Worm (Caenorhabditis elegans) whole organism, L3 larva: Measurements from ENCODE around the gene ZK105.8.

Experiments used
- aly-2 ChIP-seq: fragments of 150-350 bp; optimal IDR thresholded peaks from 2 replicates; lab custom pipeline; 2014; ENCODE audit warnings: missing biosample characterization, missing genetic modification characterization
- ama-1 ChIP-seq: fragments of 150-350 bp; optimal IDR thresholded peaks from 2 replicates; lab custom pipeline; 2018
- elt-1 ChIP-seq: fragments of 150-350 bp; optimal IDR thresholded peaks from 2 replicates; lab custom pipeline; 2014; ENCODE audit warnings: missing biosample characterization, missing genetic modification characterization
- fos-1 ChIP-seq: fragments of 150-350 bp; optimal IDR thresholded peaks from 2 replicates; lab custom pipeline; 2014; ENCODE audit warnings: missing biosample characterization, missing genetic modification characterization
- nhr-76 ChIP-seq: fragments of 150-350 bp; sonication (generic microtip); optimal IDR thresholded peaks from 5 replicates; lab custom pipeline; 2014; ENCODE audit warnings: missing biosample characterization, missing genetic modification characterization
- pqm-1 ChIP-seq: fragments of 150-350 bp; optimal IDR thresholded peaks from 2 replicates; lab custom pipeline; 2017; ENCODE audit warnings: missing biosample characterization, missing genetic modification characterization, inconsistent platforms

- TF ChIP-seq nhr-76 (tag; lab: Kevin White, UChicago), result no peak
- TF ChIP-seq aly-2 (tag; lab: Kevin White, UChicago), result no peak
- no peak for TF ChIP-seq elt-1
- no peak for TF ChIP-seq pqm-1 (tag; lab: Kevin White, UChicago)
- TF ChIP-seq fos-1, result no peak
- no peak for TF ChIP-seq ama-1 (lab: Kevin White, UChicago)
Measured at ce11 chrV:7739949-7740348, 15.7 kb downstream of the ZK105.8 start.
